Worm (Caenorhabditis elegans) whole organism, L1 larva: ENCODE data around the gene F42G4.7.

Experiments
- C04F5.9 ChIP-seq: sonication (generic microtip); optimal IDR thresholded peaks from 2 replicates; lab custom pipeline; 2016; ENCODE audit warnings: missing genetic modification characterization, missing compliant biosample characterization
- C16A3.4 ChIP-seq: fragments of 150-350 bp; optimal IDR thresholded peaks from 2 replicates; lab custom pipeline; 2014; ENCODE audit warnings: missing biosample characterization, missing genetic modification characterization
- C34B4.2 ChIP-seq: sonication (generic microtip); optimal IDR thresholded peaks from 2 replicates; lab custom pipeline; 2017; ENCODE audit warnings: mild to moderate bottlenecking, missing genetic modification characterization, missing compliant biosample characterization
- F16B12.6 ChIP-seq: fragments of 150-350 bp; optimal IDR thresholded peaks from 2 replicates; lab custom pipeline; 2014; ENCODE audit warnings: missing biosample characterization, missing genetic modification characterization
- Y116A8C.19 ChIP-seq: sonication (generic microtip); optimal IDR thresholded peaks from 2 replicates; lab custom pipeline; 2016; ENCODE audit warnings: missing compliant biosample characterization, missing genetic modification characterization, borderline replicate concordance
- aha-1 ChIP-seq: fragments of 150-350 bp; optimal IDR thresholded peaks from 2 replicates; lab custom pipeline; 2014; ENCODE audit warnings: missing biosample characterization, missing genetic modification characterization
- alr-1 ChIP-seq: fragments of 200-800 bp; sonication (Bioruptor generic); optimal IDR thresholded peaks from 2 replicates; lab custom pipeline; 2018; ENCODE audit warnings: borderline replicate concordance, mild to moderate bottlenecking, missing genetic modification characterization, missing compliant biosample characterization
- aly-2 ChIP-seq: fragments of 150-350 bp; optimal IDR thresholded peaks from 2 replicates; lab custom pipeline; 2014; ENCODE audit warnings: missing biosample characterization, missing genetic modification characterization
- ceh-63 ChIP-seq: fragments of 200-800 bp; sonication (Bioruptor generic); optimal IDR thresholded peaks from 2 replicates; lab custom pipeline; 2018; ENCODE audit warnings: mild to moderate bottlenecking, missing genetic modification characterization, missing compliant biosample characterization
- ceh-82 ChIP-seq, 3 experiments: fragments of 150-350 bp in 1 of 3; sonication (generic microtip) in 2 of 3; optimal IDR thresholded peaks; 2 replicates each; lab custom pipeline; 2014 to 2017; ENCODE audit warnings: missing biosample characterization in 3 of 3, missing genetic modification characterization in 3 of 3
- ceh-88 ChIP-seq: fragments of 200-800 bp; sonication (Bioruptor generic); IDR thresholded peaks from 2 replicates; pipeline ENCODE4 v1.3.6; 2022; ENCODE audit warnings: missing genetic modification characterization, missing compliant biosample characterization
- dpl-1 ChIP-seq, 3 experiments: fragments of 150-350 bp in 2 of 3; sonication (generic microtip) in 1 of 3; optimal IDR thresholded peaks; 2 replicates each; lab custom pipeline; 2014 to 2017; ENCODE audit warnings: missing biosample characterization in 3 of 3, missing genetic modification characterization in 3 of 3, missing genetic modification reagents in 3 of 3
- efl-3 ChIP-seq: fragments of 200-800 bp; sonication (Bioruptor generic); optimal IDR thresholded peaks from 2 replicates; lab custom pipeline; 2018; ENCODE audit warnings: mild to moderate bottlenecking, missing genetic modification characterization, missing compliant biosample characterization
- egl-13 ChIP-seq: sonication (generic microtip); optimal IDR thresholded peaks from 2 replicates; lab custom pipeline; 2016; ENCODE audit warnings: missing genotype, missing genetic modification reagents, missing genetic modification characterization, missing compliant biosample characterization
- elt-2 ChIP-seq: sonication (generic microtip); optimal IDR thresholded peaks from 2 replicates; lab custom pipeline; 2016; ENCODE audit warnings: missing genetic modification characterization, mild to moderate bottlenecking, inconsistent platforms, missing compliant biosample characterization, missing genetic modification reagents
- elt-3 ChIP-seq, 6 experiments: fragments of 150-350 bp in 1 of 6; sonication (generic microtip); optimal IDR thresholded peaks; 2 replicates each; lab custom pipeline; 2017 to 2018; ENCODE audit warnings: missing biosample characterization in 6 of 6, missing genetic modification characterization in 6 of 6, inconsistent platforms in 1 of 6
- fkh-10 ChIP-seq: sonication (generic microtip); optimal IDR thresholded peaks from 2 replicates; lab custom pipeline; 2017; ENCODE audit warnings: missing biosample characterization, missing genetic modification reagents, missing genetic modification characterization
- fkh-4 ChIP-seq: sonication (generic microtip); optimal IDR thresholded peaks from 2 replicates; lab custom pipeline; 2016; ENCODE audit warnings: missing compliant biosample characterization, missing genetic modification characterization, borderline replicate concordance
- fkh-8 ChIP-seq: sonication (generic microtip); optimal IDR thresholded peaks from 2 replicates; lab custom pipeline; 2016; ENCODE audit warnings: mild to moderate bottlenecking, missing genetic modification characterization, missing compliant biosample characterization
- fos-1 ChIP-seq: fragments of 150-350 bp; optimal IDR thresholded peaks from 2 replicates; lab custom pipeline; 2014; ENCODE audit warnings: missing biosample characterization, missing genetic modification characterization
- grh-1 ChIP-seq: fragments of 200-800 bp; sonication (Bioruptor generic); IDR thresholded peaks from 2 replicates; pipeline ENCODE4 v1.3.6; 2022; ENCODE audit warnings: missing genetic modification reagents, missing genetic modification characterization, missing compliant biosample characterization
- hlh-17 ChIP-seq: fragments of 200-800 bp; sonication (Bioruptor generic); optimal IDR thresholded peaks from 2 replicates; lab custom pipeline; 2018; ENCODE audit warnings: missing genetic modification characterization, mild to moderate bottlenecking, missing compliant biosample characterization, moderate library complexity, borderline replicate concordance
- hlh-4 ChIP-seq: sonication (generic microtip); optimal IDR thresholded peaks from 2 replicates; lab custom pipeline; 2016; ENCODE audit warnings: mild to moderate bottlenecking, missing genetic modification characterization, missing compliant biosample characterization
- isw-1 ChIP-seq: fragments of 200-800 bp; sonication (Bioruptor generic); IDR thresholded peaks from 2 replicates; pipeline ENCODE4 v1.3.6; 2022; ENCODE audit warnings: missing genetic modification characterization, missing compliant biosample characterization
- jun-1 ChIP-seq: fragments of 150-350 bp; optimal IDR thresholded peaks from 2 replicates; lab custom pipeline; 2014; ENCODE audit warnings: missing biosample characterization, missing genetic modification reagents, missing genetic modification characterization
- lin-13 ChIP-seq: fragments of 150-350 bp; optimal IDR thresholded peaks from 2 replicates; lab custom pipeline; 2014; ENCODE audit warnings: missing biosample characterization, missing genetic modification reagents, missing genetic modification characterization
- lin-14 ChIP-seq: fragments of 200-800 bp; sonication (Bioruptor generic); optimal IDR thresholded peaks from 2 replicates; lab custom pipeline; 2018; ENCODE audit warnings: mild to moderate bottlenecking, missing genetic modification characterization, moderate library complexity, missing compliant biosample characterization
- lin-35 ChIP-seq, 2 experiments: fragments of 150-350 bp; optimal IDR thresholded peaks; 2 replicates each; lab custom pipeline; 2014; ENCODE audit warnings: missing biosample characterization in 2 of 2, missing genetic modification characterization in 2 of 2, missing genetic modification reagents in 2 of 2
- lin-39 ChIP-seq: fragments of 150-350 bp; optimal IDR thresholded peaks from 2 replicates; lab custom pipeline; 2014; ENCODE audit warnings: missing biosample characterization, missing genetic modification reagents, missing genetic modification characterization
- lsy-2 ChIP-seq, 2 experiments: fragments of 150-350 bp; optimal IDR thresholded peaks; 2 replicates each; lab custom pipeline; 2014; ENCODE audit warnings: missing biosample characterization in 2 of 2, missing genetic modification characterization in 2 of 2
- mef-2 ChIP-seq: fragments of 150-350 bp; optimal IDR thresholded peaks from 2 replicates; lab custom pipeline; 2014; ENCODE audit warnings: missing biosample characterization, missing genetic modification characterization
- mep-1 ChIP-seq: fragments of 150-350 bp; optimal IDR thresholded peaks from 2 replicates; lab custom pipeline; 2014; ENCODE audit warnings: missing biosample characterization, missing genetic modification characterization
- nhr-11 ChIP-seq: fragments of 150-350 bp; optimal IDR thresholded peaks from 2 replicates; lab custom pipeline; 2014; ENCODE audit warnings: missing biosample characterization, missing genetic modification characterization
- nhr-12 ChIP-seq: sonication (generic microtip); optimal IDR thresholded peaks from 2 replicates; lab custom pipeline; 2017; ENCODE audit warnings: missing biosample characterization, missing genetic modification characterization
- nhr-20 ChIP-seq: sonication (generic microtip); optimal IDR thresholded peaks from 2 replicates; lab custom pipeline; 2016; ENCODE audit warnings: mild to moderate bottlenecking, missing genetic modification characterization, missing compliant biosample characterization
- nhr-237 ChIP-seq: fragments of 150-350 bp; optimal IDR thresholded peaks from 2 replicates; lab custom pipeline; 2014; ENCODE audit warnings: missing biosample characterization, missing genetic modification characterization
- nhr-47 ChIP-seq: sonication (generic microtip); optimal IDR thresholded peaks from 2 replicates; lab custom pipeline; 2016; ENCODE audit warnings: mild to moderate bottlenecking, missing genetic modification characterization, moderate library complexity, missing compliant biosample characterization
- nhr-84 ChIP-seq: sonication (generic microtip); optimal IDR thresholded peaks from 2 replicates; lab custom pipeline; 2017; ENCODE audit warnings: missing biosample characterization, missing genetic modification characterization
- nhr-90 ChIP-seq: sonication (generic microtip); optimal IDR thresholded peaks from 2 replicates; lab custom pipeline; 2016; ENCODE audit warnings: mild to moderate bottlenecking, missing genetic modification characterization, missing compliant biosample characterization; ENCODE audit not compliant: poor library complexity
- pag-3 ChIP-seq: sonication (generic microtip); optimal IDR thresholded peaks from 2 replicates; lab custom pipeline; 2017; ENCODE audit warnings: missing genetic modification characterization, mild to moderate bottlenecking, missing compliant biosample characterization, antibody characterized with exemption, borderline replicate concordance; ENCODE audit not compliant: insufficient read depth
- pax-3 ChIP-seq: fragments of 200-800 bp; sonication (Bioruptor generic); optimal IDR thresholded peaks from 2 replicates; lab custom pipeline; 2018; ENCODE audit warnings: mild to moderate bottlenecking, missing genetic modification characterization, moderate library complexity, missing compliant biosample characterization
- pqm-1 ChIP-seq: sonication (generic microtip); optimal IDR thresholded peaks from 3 replicates; lab custom pipeline; 2017; ENCODE audit warnings: missing biosample characterization, missing genetic modification characterization
- rnt-1 ChIP-seq: sonication (generic microtip); optimal IDR thresholded peaks from 2 replicates; lab custom pipeline; 2016; ENCODE audit warnings: mild to moderate bottlenecking, missing genetic modification characterization, moderate library complexity, missing compliant biosample characterization
- snpc-4 ChIP-seq: fragments of 150-350 bp; optimal IDR thresholded peaks from 2 replicates; lab custom pipeline; 2014; ENCODE audit warnings: missing biosample characterization, missing genetic modification characterization
- unc-62 ChIP-seq: fragments of 150-350 bp; optimal IDR thresholded peaks from 2 replicates; lab custom pipeline; 2014; ENCODE audit warnings: missing biosample characterization, missing genetic modification reagents, missing genetic modification characterization
- unc-98 ChIP-seq: fragments of 200-800 bp; sonication (Bioruptor generic); IDR thresholded peaks from 2 replicates; pipeline ENCODE4 v1.3.6; 2022; ENCODE audit warnings: missing genetic modification characterization, missing compliant biosample characterization
- vab-15 ChIP-seq: sonication (generic microtip); optimal IDR thresholded peaks from 2 replicates; lab custom pipeline; 2017; ENCODE audit warnings: missing genotype, mild to moderate bottlenecking, missing genetic modification characterization, missing compliant biosample characterization
- xbp-1 ChIP-seq: sonication (generic microtip); optimal IDR thresholded peaks from 2 replicates; lab custom pipeline; 2016; ENCODE audit warnings: missing genetic modification characterization, missing compliant biosample characterization
- zag-1 ChIP-seq: fragments of 150-350 bp; optimal IDR thresholded peaks from 2 replicates; lab custom pipeline; 2014; ENCODE audit warnings: missing biosample characterization, missing genetic modification characterization
- zip-4 ChIP-seq: fragments of 200-800 bp; sonication (Bioruptor generic); optimal IDR thresholded peaks from 2 replicates; lab custom pipeline; 2018; ENCODE audit warnings: mild to moderate bottlenecking, missing genetic modification characterization, moderate library complexity, missing compliant biosample characterization
- ztf-4 ChIP-seq: fragments of 150-350 bp; optimal IDR thresholded peaks from 2 replicates; lab custom pipeline; 2014; ENCODE audit warnings: missing biosample characterization, missing genetic modification characterization

The F42G4.7 gene

ce11 chrII:13030567-13031188 lies 16.4 kb downstream of the F42G4.7 start (continued):
- TF ChIP-seq pax-3 (tag; lab: Kevin White, UChicago) (no peak), ztf-4 (tag; lab: Kevin White, UChicago) (peak; percentile 2), efl-3 (no peak), elt-2 (tag; lab: Kevin White, UChicago) (no peak), lin-13 (GFP tag; lab: Kevin White, UChicago) (no peak), mef-2 (tag; lab: Kevin White, UChicago) (no peak), elt-3 (tag; optimal IDR thresholded peaks at IDR 0.05; lab: Kevin White, UChicago) (peak in 2 of 6 experiments; percentile 39 to 47), nhr-84 (tag; lab: Kevin White, UChicago) (no peak), aha-1 (tag; lab: Kevin White, UChicago) (no peak), vab-15 (no peak), rnt-1 (tag; lab: Kevin White, UChicago) (peak; percentile 25), fkh-8 (tag; lab: Kevin White, UChicago) (no peak), lin-35 (GFP tag; optimal IDR thresholded peaks at IDR 0.05; lab: Kevin White, UChicago) (peak; percentile 42 to 80), ceh-63 (GFP tag; lab: Kevin White, UChicago) (no peak), pag-3 (no peak), snpc-4 (tag; lab: Kevin White, UChicago) (peak; percentile 27), lin-39 (tag; lab: Kevin White, UChicago) (no peak), nhr-90 (tag; lab: Kevin White, UChicago) (peak; percentile 25), ceh-88 (GFP tag; lab: Robert Waterston, UW) (no peak; the same call in 1 of the 2 replicates), jun-1 (tag; lab: Kevin White, UChicago) (peak; percentile 43), nhr-11 (tag; lab: Kevin White, UChicago) (no peak), dpl-1 (GFP tag; optimal IDR thresholded peaks at IDR 0.05; lab: Kevin White, UChicago) (peak; percentile 50 to 83 (median 60)), hlh-17 (GFP tag; lab: Kevin White, UChicago) (no peak), alr-1 (no peak), C04F5.9 (tag; lab: Kevin White, UChicago) (no peak), zip-4 (GFP tag; lab: Kevin White, UChicago) (no peak), fos-1 (peak; percentile 59), nhr-20 (tag; lab: Kevin White, UChicago) (peak; percentile 69), pqm-1 (tag; lab: Kevin White, UChicago) (no peak), zag-1 (no peak), fkh-10 (GFP tag; lab: Kevin White, UChicago) (no peak), C16A3.4 (peak; percentile 47), egl-13 (tag; lab: Kevin White, UChicago) (no peak), fkh-4 (no peak), hlh-4 (tag; lab: Kevin White, UChicago) (no peak), C34B4.2 (tag; lab: Kevin White, UChicago) (no peak), ceh-82 (tag; optimal IDR thresholded peaks at IDR 0.05; lab: Kevin White, UChicago) (peak; percentile 18 to 47 (median 42)), aly-2 (tag; lab: Kevin White, UChicago) (peak; percentile 1), lsy-2 (tag; optimal IDR thresholded peaks at IDR 0.05; lab: Kevin White, UChicago) (peak; percentile 22 to 81), isw-1 (GFP tag; lab: Robert Waterston, UW) (no peak), grh-1 (GFP tag; lab: Robert Waterston, UW) (no peak), nhr-47 (tag; lab: Kevin White, UChicago) (peak; percentile 37), F16B12.6 (tag; lab: Kevin White, UChicago) (peak; percentile 68), xbp-1 (peak; percentile 21), nhr-237 (no peak), unc-98 (GFP tag; lab: Robert Waterston, UW) (no peak), unc-62 (GFP tag; lab: Kevin White, UChicago) (no peak), Y116A8C.19 (no peak), lin-14 (GFP tag; lab: Kevin White, UChicago) (peak; percentile 90), nhr-12 (no peak), mep-1 (tag; lab: Kevin White, UChicago) (peak; percentile 37)
